Worm (Caenorhabditis elegans): ENCODE data around the gene dpr-1.
A peak's percentile ranks its signal among the peaks of the same experiment; 100 is the strongest.

Gene dpr-1

DNA sequence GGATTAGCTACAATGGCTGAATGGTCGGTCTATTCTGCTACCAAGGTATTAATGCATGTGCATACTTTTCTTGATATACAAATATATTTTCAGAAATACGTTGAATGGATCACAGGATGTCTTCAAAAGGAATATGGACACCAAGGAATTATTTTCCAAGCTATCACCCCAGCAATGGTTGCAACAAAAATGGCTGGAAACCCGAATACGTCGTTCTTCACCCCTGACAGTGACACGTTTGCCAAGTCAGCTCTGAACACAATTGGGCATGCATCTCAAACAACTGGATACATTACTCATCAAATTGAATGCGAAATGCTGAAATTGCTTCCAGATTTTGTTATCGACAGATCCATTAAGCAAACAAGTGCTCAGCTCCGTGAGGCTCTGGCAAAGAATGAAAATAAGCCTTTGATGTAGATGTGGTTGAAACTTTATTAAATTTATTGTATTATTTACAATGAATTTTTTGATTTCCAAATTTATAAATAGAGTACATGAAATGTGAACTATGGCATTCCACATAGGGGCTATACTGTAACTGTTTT is 34.4 kb downstream of the dpr-1 start (continued):
- TF ChIP-seq hmg-1.2 (GFP tag; IDR thresholded peaks at IDR 0.05) (peak; percentile 56), lag-1 (GFP tag; IDR thresholded peaks at IDR 0.05) (0 out of 2 replicates have a peak, but pooled peaks have one; percentile 69), rec-8 (tag; optimal IDR thresholded peaks at IDR 0.05) (no peak), egl-44 (GFP tag; IDR thresholded peaks at IDR 0.05) (peak; percentile 77), nfya-1 (tag; optimal IDR thresholded peaks at IDR 0.05; ENCODE audit: borderline replicate concordance, insufficient read depth) (no peak), tbp1 (GFP tag; optimal IDR thresholded peaks at IDR 0.05) (peak; percentile 71), xnd-1 (tag; optimal IDR thresholded peaks at IDR 0.05) (no peak), attf-6 (GFP tag; IDR thresholded peaks at IDR 0.05) (peak; percentile 71), chd-7 (tag; optimal IDR thresholded peaks at IDR 0.05) (peak; percentile 92), nhr-27 (tag; optimal IDR thresholded peaks at IDR 0.05) (no peak), die-1 (tag; optimal IDR thresholded peaks at IDR 0.05) (peak; percentile 35), lin-54 (GFP tag; optimal IDR thresholded peaks at IDR 0.05) (peak; percentile 63), hsf-1 (GFP tag; IDR thresholded peaks at IDR 0.05) (peak; percentile 65; the same call in 1 of the 2 replicates), F52B5.7 (tag; optimal IDR thresholded peaks at IDR 0.05) (peak; percentile 92), F10E7.11 (tag; optimal IDR thresholded peaks at IDR 0.05) (peak; percentile 65), B0261.1 (tag; optimal IDR thresholded peaks at IDR 0.05) (no peak), aptf-3 (GFP tag; IDR thresholded peaks at IDR 0.05) (peak; percentile 88; the same call in 1 of the 2 replicates), K11D2.4 (GFP tag; IDR thresholded peaks at IDR 0.05) (peak; percentile 84), rcor-1 (GFP tag; IDR thresholded peaks at IDR 0.05) (peak; percentile 19; the same call in 1 of the 2 replicates), ceh-58 (GFP tag; IDR thresholded peaks at IDR 0.05) (no peak), egl-18 (GFP tag; IDR thresholded peaks at IDR 0.05) (no peak), lin-26 (GFP tag; IDR thresholded peaks at IDR 0.05) (peak; percentile 91), mxl-1 (tag; optimal IDR thresholded peaks at IDR 0.05) (no peak), madf-10 (tag; optimal IDR thresholded peaks at IDR 0.05) (peak; percentile 64), nhr-90 (tag; optimal IDR thresholded peaks at IDR 0.05) (peak; percentile 94), hlh-26 (GFP tag; conservative IDR thresholded peaks at IDR 0.05) (no peak), B0019.2 (GFP tag; conservative IDR thresholded peaks at IDR 0.05) (no peak; the same call in 1 of the 2 replicates), lsy-27 (tag; optimal IDR thresholded peaks at IDR 0.05; ENCODE audit: borderline replicate concordance, insufficient read depth) (no peak), bed-2 (GFP tag; IDR thresholded peaks at IDR 0.05) (no peak), T07F8.4 (tag; optimal IDR thresholded peaks at IDR 0.05) (no peak), efl-1 (GFP tag; optimal IDR thresholded peaks at IDR 0.05) (no peak), F57C9.4 (tag; optimal IDR thresholded peaks at IDR 0.05) (peak; percentile 78), hlh-12 (tag; optimal IDR thresholded peaks at IDR 0.05) (no peak), egrh-3 (GFP tag; IDR thresholded peaks at IDR 0.05) (no peak), bed-1 (GFP tag; IDR thresholded peaks at IDR 0.05) (no peak), nfyb-1 (GFP tag; IDR thresholded peaks at IDR 0.05) (peak; percentile 95), ets-4 (GFP tag; optimal IDR thresholded peaks at IDR 0.05) (peak; percentile 81), snpc-1.1 (tag; optimal IDR thresholded peaks at IDR 0.05; ENCODE audit: insufficient read depth) (no peak), ceh-40 (GFP tag; IDR thresholded peaks at IDR 0.05) (0 out of 2 replicates have a peak, but pooled peaks have one; percentile 61), aptf-2 (GFP tag; conservative IDR thresholded peaks at IDR 0.05) (no peak), athp-1 (tag; optimal IDR thresholded peaks at IDR 0.05) (peak; percentile 67), B0035.1 (tag; optimal IDR thresholded peaks at IDR 0.05) (peak; percentile 69), Y53G8AR.9 (GFP tag; conservative IDR thresholded peaks at IDR 0.05) (peak; percentile 95), somi-1 (GFP tag; optimal IDR thresholded peaks at IDR 0.05) (peak; percentile 88), sdz-38 (tag; optimal IDR thresholded peaks at IDR 0.05) (no peak), attf-3 (GFP tag; conservative IDR thresholded peaks at IDR 0.05) (0 out of 2 replicates have a peak, but pooled peaks have one; percentile 16), ZK185.1 (tag; optimal IDR thresholded peaks at IDR 0.05; ENCODE audit: poor library complexity, severe bottlenecking) (peak; percentile 78), zim-3 (tag; optimal IDR thresholded peaks at IDR 0.05) (peak; percentile 16)
